Worm (Caenorhabditis elegans): ENCODE data around the gene F10G7.9.

DNA sequence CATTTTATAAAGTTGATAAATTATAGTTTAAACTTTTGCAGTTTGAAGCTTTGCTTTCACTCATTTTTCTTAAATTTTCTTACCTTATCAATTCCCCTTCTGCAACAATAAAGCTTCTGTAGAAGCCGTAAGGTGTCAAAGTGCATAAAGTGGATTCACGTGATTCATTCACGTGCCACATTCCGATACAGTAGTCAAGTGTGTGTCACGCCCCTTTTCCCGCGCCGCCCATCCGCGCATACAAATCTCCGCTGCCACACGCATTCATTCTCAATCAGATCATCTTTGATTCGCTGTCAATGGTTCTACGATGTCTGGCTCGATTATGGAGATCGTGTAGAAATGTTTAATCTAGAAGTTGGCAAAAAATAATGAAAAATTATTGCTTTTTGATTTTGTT lies 40.8 kb upstream of the F10G7.9 start:
- no peak for TF ChIP-seq fkh-10 (GFP tag; optimal IDR thresholded peaks at IDR 0.05)
- no peak for TF ChIP-seq unc-130 (tag; optimal IDR thresholded peaks at IDR 0.05)
